Worm (Caenorhabditis elegans) whole organism, young adult: ENCODE measurements around the gene fzo-1.

Source experiments
- D2030.7 ChIP-seq: fragments of 200-800 bp; sonication (Bioruptor generic); IDR thresholded peaks from 2 replicates; pipeline ENCODE4 v1.3.6; 2022; ENCODE audit warnings: missing genetic modification reagents, missing genetic modification characterization, missing compliant biosample characterization
- Y53F4B.3 ChIP-seq: fragments of 200-800 bp; sonication (Bioruptor generic); IDR thresholded peaks from 2 replicates; pipeline ENCODE4 v1.3.6; 2022; ENCODE audit warnings: missing genetic modification reagents, missing genetic modification characterization, missing compliant biosample characterization
- Y67H2A.10 ChIP-seq: fragments of 200-800 bp; sonication (Bioruptor generic); conservative IDR thresholded peaks from 2 replicates; pipeline ENCODE4 v1.3.6; 2022; ENCODE audit warnings: missing genetic modification reagents, missing genetic modification characterization, missing compliant biosample characterization
- ama-1 ChIP-seq, 3 experiments: fragments of 150-350 bp in 1 of 3; sonication (generic microtip) in 2 of 3; optimal IDR thresholded peaks; 2 replicates each; lab custom pipeline; 2014 to 2018; ENCODE audit warnings: missing biosample characterization in 2 of 3, missing genetic modification characterization in 2 of 3, missing genetic modification reagents in 2 of 3
- dpff-1 ChIP-seq: sonication (generic microtip); optimal IDR thresholded peaks from 2 replicates; lab custom pipeline; 2017; ENCODE audit warnings: mild to moderate bottlenecking, missing genetic modification characterization, missing compliant biosample characterization
- unc-62 ChIP-seq: fragments of 150-350 bp; optimal IDR thresholded peaks from 2 replicates; lab custom pipeline; 2014; ENCODE audit warnings: missing biosample characterization, missing genetic modification reagents, missing genetic modification characterization

DNA sequence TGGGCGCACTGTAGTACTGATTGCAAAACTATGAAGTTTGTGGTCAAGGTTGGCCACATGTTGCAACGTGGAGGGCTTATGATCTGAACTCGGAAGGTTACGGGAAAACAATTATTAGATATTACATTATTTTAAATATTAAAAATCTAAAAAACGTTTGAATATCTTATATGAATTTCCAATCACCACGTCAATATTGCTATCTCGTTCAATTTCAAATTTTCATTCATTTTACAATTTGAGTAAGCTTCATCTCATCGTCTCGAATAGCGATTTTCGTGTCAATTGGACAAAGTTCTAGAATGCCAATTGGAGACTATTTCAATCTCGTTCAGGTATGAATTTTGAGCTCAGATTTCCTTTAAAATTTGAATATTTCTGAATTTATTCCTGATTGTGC, 19.7 kb downstream of the fzo-1 start, which contains the start of gene ZK1248.20:
- TF ChIP-seq D2030.7 (GFP tag; lab: Robert Waterston, UW) (no peak), Y53F4B.3 (GFP tag; lab: Robert Waterston, UW) (no peak), Y67H2A.10 (GFP tag; lab: Robert Waterston, UW) (no peak), dpff-1 (tag; lab: Kevin White, UChicago) (no peak), unc-62 (GFP tag; lab: Kevin White, UChicago) (no peak), ama-1 (optimal IDR thresholded peaks at IDR 0.05; lab: Kevin White, UChicago) (no peak), ama-1 (GFP tag; optimal IDR thresholded peaks at IDR 0.05; lab: Kevin White, UChicago) (no peak)
